Worm (Caenorhabditis elegans): Measurements from ENCODE around the gene ZK418.13.

Gene ZK418.13

ce11 chrIII:7091042-7091441, 14.8 kb upstream of the ZK418.13 start, which contains the start of gene ZK418.2:
TSS of gene ZK418.2 (plus strand) at chrIII:7091342.
- TF ChIP-seq eyg-1 (tag; optimal IDR thresholded peaks at IDR 0.05) (no peak), T23F11.4 (GFP tag; optimal IDR thresholded peaks at IDR 0.05) (no peak), hlh-30 (tag; optimal IDR thresholded peaks at IDR 0.05; ENCODE audit: insufficient read depth) (no peak), hlh-13 (GFP tag; optimal IDR thresholded peaks at IDR 0.05) (no peak), ceh-22 (tag; optimal IDR thresholded peaks at IDR 0.05) (no peak), hlh-8 (tag; optimal IDR thresholded peaks at IDR 0.05) (no peak), C38D4.7 (GFP tag; optimal IDR thresholded peaks at IDR 0.05) (no peak), pag-3 (tag; optimal IDR thresholded peaks at IDR 0.05; ENCODE audit: borderline replicate concordance) (no peak), ceh-6 (GFP tag; optimal IDR thresholded peaks at IDR 0.05) (no peak)

ce11 chrIII:7090545-7090944, 14.3 kb upstream of the ZK418.13 start, which contains the start of gene ZK418.10:
TSS of gene ZK418.10 (minus strand) at chrIII:7090692.
- TF ChIP-seq Y22D7AL.16 (tag; optimal IDR thresholded peaks at IDR 0.05) (no peak), syd-9 (tag; optimal IDR thresholded peaks at IDR 0.05) (no peak), hlh-13 (GFP tag; optimal IDR thresholded peaks at IDR 0.05) (no peak), ceh-45 (GFP tag; IDR thresholded peaks at IDR 0.05) (no peak), ref-2 (tag; optimal IDR thresholded peaks at IDR 0.05) (no peak), C08G9.2 (tag; optimal IDR thresholded peaks at IDR 0.05) (no peak), ama-1 (optimal IDR thresholded peaks at IDR 0.05) (no peak), unc-86 (tag; optimal IDR thresholded peaks at IDR 0.05) (no peak), ceh-6 (GFP tag; optimal IDR thresholded peaks at IDR 0.05) (no peak), unc-42 (tag; optimal IDR thresholded peaks at IDR 0.05) (no peak), K09A11.1 (tag; optimal IDR thresholded peaks at IDR 0.05; ENCODE audit: insufficient read depth) (no peak), pha-4 (tag; optimal IDR thresholded peaks at IDR 0.05) (no peak), nhr-232 (tag; optimal IDR thresholded peaks at IDR 0.05) (no peak), ets-4 (tag; optimal IDR thresholded peaks at IDR 0.05) (no peak), ceh-19 (GFP tag; optimal IDR thresholded peaks at IDR 0.05) (no peak)

- TF ChIP-seq T23F11.4 (GFP tag; optimal IDR thresholded peaks at IDR 0.05) = no peak
- TF ChIP-seq pros-1 (tag; optimal IDR thresholded peaks at IDR 0.05) = no peak
- no peak for TF ChIP-seq elt-4 (tag; optimal IDR thresholded peaks at IDR 0.05)
- TF ChIP-seq pha-2 (tag; optimal IDR thresholded peaks at IDR 0.05) = no peak
- no peak for TF ChIP-seq ceh-14 (tag; optimal IDR thresholded peaks at IDR 0.05)
- TF ChIP-seq odd-2 (tag; optimal IDR thresholded peaks at IDR 0.05) = no peak
- peak; percentile 3 for TF ChIP-seq F13H6.1 (tag; optimal IDR thresholded peaks at IDR 0.05)
- TF ChIP-seq ceh-22 (tag; optimal IDR thresholded peaks at IDR 0.05) = no peak
- TF ChIP-seq ceh-34 (tag; optimal IDR thresholded peaks at IDR 0.05) = peak; percentile 34
- no peak for TF ChIP-seq syd-9 (tag; optimal IDR thresholded peaks at IDR 0.05)
- no peak for TF ChIP-seq sox-4 (tag; optimal IDR thresholded peaks at IDR 0.05)
- peak; percentile 54 for TF ChIP-seq tbx-7 (tag; optimal IDR thresholded peaks at IDR 0.05)
- peak; percentile 79 for TF ChIP-seq ets-4 (tag; optimal IDR thresholded peaks at IDR 0.05)
- no peak for TF ChIP-seq unc-55 (GFP tag; optimal IDR thresholded peaks at IDR 0.05)
- no peak for TF ChIP-seq pqm-1 (tag; optimal IDR thresholded peaks at IDR 0.05)
- TF ChIP-seq ttx-3 (tag; optimal IDR thresholded peaks at IDR 0.05) = no peak
- no peak for TF ChIP-seq pat-9 (tag; optimal IDR thresholded peaks at IDR 0.05)
- no peak for TF ChIP-seq madf-2 (tag; optimal IDR thresholded peaks at IDR 0.05)
- no peak for TF ChIP-seq dve-1 (tag; optimal IDR thresholded peaks at IDR 0.05)
- TF ChIP-seq fax-1 (tag; optimal IDR thresholded peaks at IDR 0.05) = peak; percentile 18
- no peak for TF ChIP-seq ceh-18 (tag; optimal IDR thresholded peaks at IDR 0.05)
- peak; percentile 82 for TF ChIP-seq ceh-2 (tag; optimal IDR thresholded peaks at IDR 0.05)
- TF ChIP-seq gmeb-2 (tag; optimal IDR thresholded peaks at IDR 0.05) = no peak
- TF ChIP-seq C38D4.7 (GFP tag; optimal IDR thresholded peaks at IDR 0.05) = no peak
- TF ChIP-seq hlh-15 (tag; optimal IDR thresholded peaks at IDR 0.05) = no peak
- TF ChIP-seq dmd-4 (tag; optimal IDR thresholded peaks at IDR 0.05; ENCODE audit: borderline replicate concordance) = no peak
- no peak for TF ChIP-seq ceh-45 (GFP tag; IDR thresholded peaks at IDR 0.05)
- TF ChIP-seq hlh-6 (tag; optimal IDR thresholded peaks at IDR 0.05) = no peak
- peak; percentile 79 for TF ChIP-seq C08G9.2 (tag; optimal IDR thresholded peaks at IDR 0.05)
- no peak for TF ChIP-seq tbx-2 (tag; optimal IDR thresholded peaks at IDR 0.05)
- no peak for TF ChIP-seq K02D7.2 (tag; optimal IDR thresholded peaks at IDR 0.05)
- TF ChIP-seq ceh-6 (GFP tag; optimal IDR thresholded peaks at IDR 0.05) = no peak
- no peak for TF ChIP-seq unc-86 (tag; optimal IDR thresholded peaks at IDR 0.05)
- no peak for TF ChIP-seq nhr-232 (tag; optimal IDR thresholded peaks at IDR 0.05)
- no peak for TF ChIP-seq ceh-9 (tag; optimal IDR thresholded peaks at IDR 0.05)
- TF ChIP-seq ama-1 (optimal IDR thresholded peaks at IDR 0.05) = no peak
These were observed 11.5 kb upstream of the ZK418.13 start, which contains the start of gene fubl-2 for ce11 chrIII:7087691-7088323. TSS of gene fubl-2 (minus strand) at chrIII:7087741.

Measured in whole organism, late embryonic.